Worm (Caenorhabditis elegans) whole organism, L1 larva: Measurements from ENCODE around the gene F53F4.11.

Experiments
- F16B12.6 ChIP-seq: fragments of 150-350 bp; optimal IDR thresholded peaks from 2 replicates; lab custom pipeline; 2014; ENCODE audit warnings: missing biosample characterization, missing genetic modification characterization
- ceh-82 ChIP-seq, 3 experiments: fragments of 150-350 bp in 1 of 3; sonication (generic microtip) in 2 of 3; optimal IDR thresholded peaks; 2 replicates each; lab custom pipeline; 2014 to 2017; ENCODE audit warnings: missing biosample characterization in 3 of 3, missing genetic modification characterization in 3 of 3
- ces-1 ChIP-seq: fragments of 150-350 bp; optimal IDR thresholded peaks from 2 replicates; lab custom pipeline; 2014; ENCODE audit warnings: missing biosample characterization, missing genetic modification reagents, missing genetic modification characterization
- elt-2 ChIP-seq: sonication (generic microtip); optimal IDR thresholded peaks from 2 replicates; lab custom pipeline; 2016; ENCODE audit warnings: missing genetic modification characterization, mild to moderate bottlenecking, inconsistent platforms, missing compliant biosample characterization, missing genetic modification reagents
- hlh-4 ChIP-seq: sonication (generic microtip); optimal IDR thresholded peaks from 2 replicates; lab custom pipeline; 2016; ENCODE audit warnings: mild to moderate bottlenecking, missing genetic modification characterization, missing compliant biosample characterization
- mdl-1 ChIP-seq, 2 experiments: fragments of 150-350 bp; optimal IDR thresholded peaks; 2 replicates each; lab custom pipeline; 2014 to 2017; ENCODE audit warnings: missing biosample characterization in 2 of 2, missing genetic modification characterization in 2 of 2, inconsistent platforms in 1 of 2
- mep-1 ChIP-seq: fragments of 150-350 bp; optimal IDR thresholded peaks from 2 replicates; lab custom pipeline; 2014; ENCODE audit warnings: missing biosample characterization, missing genetic modification characterization
- ztf-11 ChIP-seq, 2 experiments: sonication (generic microtip); optimal IDR thresholded peaks; 2 replicates each; lab custom pipeline; 2016 to 2017; ENCODE audit warnings: missing genetic modification characterization in 2 of 2, missing biosample characterization in 1 of 2, missing compliant biosample characterization in 1 of 2

DNA sequence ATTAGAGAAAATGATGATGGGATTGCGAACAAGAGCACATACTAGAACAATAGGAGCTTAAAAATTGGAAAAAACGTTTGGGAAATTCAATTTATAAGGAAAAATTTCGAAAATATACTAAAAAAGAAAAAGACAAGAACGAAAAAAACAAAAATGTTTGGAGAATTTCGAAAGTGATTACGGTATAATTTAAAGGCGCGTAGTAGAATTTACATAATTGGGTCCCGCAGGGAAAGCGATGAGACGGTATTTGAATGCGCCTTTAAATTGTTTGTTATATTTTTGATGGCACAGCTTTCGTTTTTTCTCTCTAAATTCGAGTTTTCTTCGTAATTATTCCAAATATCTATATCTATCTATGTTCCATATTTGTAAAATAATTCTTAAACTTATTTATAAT lies 35.8 kb upstream of the F53F4.11 start:
- TF ChIP-seq ztf-11 (tag; optimal IDR thresholded peaks at IDR 0.05; lab: Kevin White, UChicago) (no peak), ces-1 (GFP tag; lab: Kevin White, UChicago) (no peak), elt-2 (tag; lab: Kevin White, UChicago) (no peak), mdl-1 (tag; optimal IDR thresholded peaks at IDR 0.05; lab: Kevin White, UChicago) (no peak), ceh-82 (tag; optimal IDR thresholded peaks at IDR 0.05; lab: Kevin White, UChicago) (no peak), mep-1 (tag; lab: Kevin White, UChicago) (no peak), F16B12.6 (tag; lab: Kevin White, UChicago) (no peak), hlh-4 (tag; lab: Kevin White, UChicago) (no peak)
